Fruit fly (Drosophila melanogaster): Measurements from ENCODE around the gene dl.

- no peak for TF ChIP-seq GATAd (GFP tag; optimal IDR thresholded peaks at IDR 0.05)
- TF ChIP-seq Abd-B (GFP tag; optimal IDR thresholded peaks at IDR 0.05): no peak
- TF ChIP-seq Vsx2 (GFP tag; optimal IDR thresholded peaks at IDR 0.05; ENCODE audit: partially characterized antibody): no peak
- no peak for TF ChIP-seq Dif (GFP tag; optimal IDR thresholded peaks at IDR 0.05; ENCODE audit: partially characterized antibody)
- TF ChIP-seq Mio (GFP tag; optimal IDR thresholded peaks at IDR 0.05): no peak
- no peak for TF ChIP-seq brk (GFP tag; optimal IDR thresholded peaks at IDR 0.05)
- TF ChIP-seq sage (GFP tag; optimal IDR thresholded peaks at IDR 0.05): no peak
- no peak for TF ChIP-seq Myc (optimal IDR thresholded peaks at IDR 0.05)
- no peak for TF ChIP-seq ey (GFP tag; optimal IDR thresholded peaks at IDR 0.05)
- no peak for TF ChIP-seq Sp1 (GFP tag; optimal IDR thresholded peaks at IDR 0.05)
- no peak for TF ChIP-seq psq (GFP tag; optimal IDR thresholded peaks at IDR 0.05)
- no peak for TF ChIP-seq Hr78 (GFP tag; optimal IDR thresholded peaks at IDR 0.05)
- no peak for TF ChIP-seq pan (optimal IDR thresholded peaks at IDR 0.05)
Measured at dm6 chr2L:17425412-17425811, 24.8 kb downstream of the dl start.
